Fruit fly (Drosophila melanogaster) whole organism, larva: ENCODE data around the gene Fcp3C.

Experiments
- noc ChIP-seq: fragments of 200-800 bp; sonication (Bioruptor generic); optimal IDR thresholded peaks from 3 replicates; lab custom pipeline; 2019; ENCODE audit warnings: missing biosample characterization, mild to moderate bottlenecking, missing genetic modification characterization, moderate library complexity

The Fcp3C gene

dm6 chrX:3135102-3135393 lies 39.2 kb downstream of the Fcp3C start:
- no peak for TF ChIP-seq noc (tag; lab: Kevin White, UChicago)

DNA sequence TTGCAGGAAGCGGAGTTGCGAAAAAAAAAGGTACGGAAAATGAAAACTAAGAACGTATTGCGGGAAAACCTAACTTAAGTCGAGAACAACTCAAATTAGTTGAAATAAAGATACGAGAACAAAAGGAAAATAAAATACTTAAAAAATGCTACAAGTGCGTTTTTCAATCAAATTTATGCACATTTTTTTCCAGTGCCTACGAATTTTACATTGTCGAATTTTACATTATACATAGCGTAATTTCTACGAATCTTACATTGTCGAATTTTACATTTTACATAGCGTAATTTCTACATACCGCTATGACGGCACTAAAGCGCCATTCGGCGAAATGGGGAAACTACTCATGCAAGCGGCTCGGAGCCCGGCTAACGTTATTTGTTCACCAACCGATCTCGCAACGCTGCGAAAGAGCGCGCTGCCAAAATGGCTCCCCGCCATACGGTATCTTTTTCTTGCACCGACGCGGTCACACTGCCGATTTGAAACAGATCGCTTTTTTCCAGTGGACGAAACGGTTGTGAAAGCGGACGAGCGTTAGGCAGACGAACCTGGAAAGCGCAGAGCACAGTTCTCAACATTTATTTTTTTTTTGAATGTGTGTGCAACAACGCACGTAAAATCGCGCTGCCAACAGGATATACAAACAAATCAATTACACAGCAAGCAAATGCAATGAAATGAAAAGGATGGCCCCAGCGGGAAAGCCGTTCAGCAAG lies 39.7 kb downstream of the Fcp3C start, which contains the start of gene N:
TSS of gene N (plus strand) at position 488 of the 719 bp plus-strand sequence.
- no peak for TF ChIP-seq noc (tag; lab: Kevin White, UChicago)

DNA sequence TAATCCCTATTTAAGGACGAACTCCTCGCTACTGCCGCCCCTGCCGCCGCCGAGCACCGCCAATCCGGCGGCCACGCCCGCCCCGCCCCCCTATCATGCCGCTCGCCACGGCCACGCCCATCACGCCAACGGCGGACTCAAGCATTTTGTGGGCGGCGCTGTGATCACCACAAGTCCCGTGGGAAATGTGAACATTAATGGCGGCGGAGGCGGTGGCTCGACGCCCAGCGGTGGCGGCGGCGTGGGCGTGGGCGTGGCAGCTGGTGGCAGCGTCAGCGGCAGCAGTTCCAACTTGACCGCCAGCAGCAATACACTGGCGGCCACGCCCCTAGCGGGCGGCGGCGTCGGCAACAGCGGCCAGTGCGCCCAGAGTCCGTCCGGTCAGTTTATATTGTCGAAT lies 42.3 kb downstream of the Fcp3C start:
- TF ChIP-seq noc (tag; lab: Kevin White, UChicago) = no peak

- TF ChIP-seq noc (tag; lab: Kevin White, UChicago) = no peak
Measured at dm6 chrX:3127564-3127963, 46.7 kb downstream of the Fcp3C start.

dm6 chrX:3123626-3124025 lies 50.6 kb downstream of the Fcp3C start:
- no peak for TF ChIP-seq noc (tag; lab: Kevin White, UChicago)
